Fruit fly (Drosophila melanogaster) whole organism, embryonic: Measurements from ENCODE around the gene Ptp99A.
A peak's percentile ranks its signal among the peaks of the same experiment; 100 is the strongest.

Source experiments
- Asciz ChIP-seq: fragments of 200-800 bp; sonication (Bioruptor generic); optimal IDR thresholded peaks from 2 replicates; lab custom pipeline; 2017; ENCODE audit warnings: missing biosample characterization, mild to moderate bottlenecking, missing genetic modification characterization, missing genetic modification reagents
- CG10431 ChIP-seq: fragments of 200-800 bp; sonication (Bioruptor generic); optimal IDR thresholded peaks from 3 replicates; lab custom pipeline; 2018; ENCODE audit warnings: missing biosample characterization, mild to moderate bottlenecking, missing genetic modification characterization
- CG10959 ChIP-seq: fragments of 200-800 bp; sonication (Bioruptor generic); IDR thresholded peaks from 2 replicates; pipeline ENCODE4 v1.3.6; 2022; ENCODE audit warnings: missing biosample characterization, missing genetic modification characterization
- CG10979 ChIP-seq: fragments of 200-800 bp; sonication (Bioruptor generic); optimal IDR thresholded peaks from 2 replicates; lab custom pipeline; 2018; ENCODE audit warnings: missing biosample characterization, mild to moderate bottlenecking, missing genetic modification characterization, moderate library complexity
- CG11560 ChIP-seq: fragments of 200-800 bp; sonication (Bioruptor generic); IDR thresholded peaks from 3 replicates; pipeline ENCODE4 v1.3.6; 2022; ENCODE audit warnings: missing biosample characterization, missing genetic modification characterization
- CG14860 ChIP-seq: fragments of 200-800 bp; sonication (Bioruptor generic); IDR thresholded peaks from 3 replicates; pipeline ENCODE4 v1.3.6; 2022; ENCODE audit warnings: missing biosample characterization, missing genetic modification characterization; ENCODE audit not compliant: partially characterized antibody
- CG5180 ChIP-seq: fragments of 200-800 bp; sonication (Bioruptor generic); optimal IDR thresholded peaks from 3 replicates; lab custom pipeline; 2017; ENCODE audit warnings: missing biosample characterization, missing genetic modification characterization, mild to moderate bottlenecking, moderate library complexity, missing genetic modification reagents
- CG6175 ChIP-seq: fragments of 200-800 bp; sonication (Bioruptor generic); IDR thresholded peaks from 3 replicates; pipeline ENCODE4 v1.3.6; 2022; ENCODE audit warnings: missing biosample characterization, missing genetic modification characterization
- CG8281 ChIP-seq: fragments of 200-800 bp; sonication (Bioruptor generic); optimal IDR thresholded peaks from 2 replicates; lab custom pipeline; 2018; ENCODE audit warnings: missing biosample characterization, mild to moderate bottlenecking, missing genetic modification characterization, moderate library complexity
- CG9437 ChIP-seq: fragments of 200-800 bp; sonication (Bioruptor generic); optimal IDR thresholded peaks from 2 replicates; lab custom pipeline; 2018; ENCODE audit warnings: missing biosample characterization, mild to moderate bottlenecking, missing genetic modification characterization
- D ChIP-seq, 2 experiments: fragments of 200-800 bp in 1 of 2; fragments of >200 bp in 1 of 2; sonication (Bioruptor generic) in 1 of 2; optimal IDR thresholded peaks; 2 replicates in 1 of 2; 3 replicates in 1 of 2; lab custom pipeline; 2017; ENCODE audit warnings: mild to moderate bottlenecking in 1 of 2, missing biosample characterization in 1 of 2, missing genetic modification characterization in 1 of 2, missing genetic modification reagents in 1 of 2
- Dad ChIP-seq: fragments of 200-800 bp; sonication (Bioruptor generic); optimal IDR thresholded peaks from 3 replicates; lab custom pipeline; 2016; ENCODE audit warnings: missing biosample characterization, missing genetic modification characterization
- Dip3 ChIP-seq: fragments of 200-800 bp; sonication (Bioruptor generic); optimal IDR thresholded peaks from 3 replicates; lab custom pipeline; 2016; ENCODE audit warnings: missing biosample characterization, missing genetic modification characterization
- HmgZ ChIP-seq: fragments of 200-800 bp; sonication (Bioruptor generic); optimal IDR thresholded peaks from 2 replicates; lab custom pipeline; 2018; ENCODE audit warnings: missing biosample characterization, mild to moderate bottlenecking, missing genetic modification characterization
- Max ChIP-seq: fragments of 200-800 bp; sonication (Bioruptor generic); optimal IDR thresholded peaks from 2 replicates; lab custom pipeline; 2016; ENCODE audit warnings: missing biosample characterization, mild to moderate bottlenecking, missing genetic modification characterization
- NFAT ChIP-seq: fragments of 200-800 bp; sonication (Bioruptor generic); IDR thresholded peaks from 2 replicates; pipeline ENCODE4 v1.3.6; 2022; ENCODE audit warnings: missing biosample characterization, missing genetic modification characterization
- Nf-YA ChIP-seq: fragments of 200-800 bp; sonication (Bioruptor generic); IDR thresholded peaks from 2 replicates; pipeline ENCODE4 v1.3.6; 2022; ENCODE audit warnings: missing biosample characterization, missing genetic modification characterization
- Nf-YC ChIP-seq: fragments of 200-800 bp; optimal IDR thresholded peaks from 3 replicates; lab custom pipeline; 2019; ENCODE audit warnings: missing biosample characterization, mild to moderate bottlenecking, missing genetic modification characterization, moderate library complexity
- Opbp ChIP-seq: fragments of 200-800 bp; sonication (Bioruptor generic); IDR thresholded peaks from 3 replicates; pipeline ENCODE4 v1.3.6; 2022; ENCODE audit warnings: missing biosample characterization, missing genetic modification characterization; ENCODE audit not compliant: partially characterized antibody
- Trl ChIP-seq, 3 experiments: fragments of >200 bp in 2 of 3; fragments of 200-800 bp in 1 of 3; sonication (Bioruptor generic) in 1 of 3; optimal IDR thresholded peaks; 2 replicates in 1 of 3; 3 replicates in 2 of 3; lab custom pipeline; 2016 to 2017; ENCODE audit warnings: missing biosample characterization in 1 of 3, missing genetic modification characterization in 1 of 3
- Vsx1 ChIP-seq: fragments of 200-800 bp; sonication (Bioruptor generic); optimal IDR thresholded peaks from 2 replicates; lab custom pipeline; 2017; ENCODE audit warnings: missing biosample characterization, mild to moderate bottlenecking, missing genetic modification characterization, missing genetic modification reagents
- Xbp1 ChIP-seq: fragments of 200-800 bp; sonication (Bioruptor generic); optimal IDR thresholded peaks from 3 replicates; lab custom pipeline; 2016; ENCODE audit warnings: missing biosample characterization, mild to moderate bottlenecking, missing genetic modification characterization
- YL-1 ChIP-seq: fragments of 200-800 bp; sonication (Bioruptor generic); optimal IDR thresholded peaks from 3 replicates; lab custom pipeline; 2017; ENCODE audit warnings: missing biosample characterization, mild to moderate bottlenecking, missing genetic modification characterization
- ato ChIP-seq: fragments of 200-800 bp; sonication (Bioruptor generic); IDR thresholded peaks from 2 replicates; pipeline ENCODE4 v1.3.6; 2022; ENCODE audit warnings: missing biosample characterization, missing genetic modification characterization; ENCODE audit not compliant: partially characterized antibody
- chinmo ChIP-seq: fragments of 200-800 bp; sonication (Bioruptor generic); IDR thresholded peaks from 4 replicates; pipeline ENCODE4 v1.3.6; 2022; ENCODE audit warnings: missing biosample characterization, missing genetic modification characterization; ENCODE audit not compliant: partially characterized antibody
- crp ChIP-seq, 2 experiments: fragments of 200-800 bp; sonication (Bioruptor generic); optimal IDR thresholded peaks; 2 replicates in 1 of 2; 3 replicates in 1 of 2; lab custom pipeline; 2017; ENCODE audit warnings: missing biosample characterization in 2 of 2, missing genetic modification characterization in 2 of 2, mild to moderate bottlenecking in 1 of 2, moderate library complexity in 1 of 2
- dati ChIP-seq: fragments of 200-800 bp; sonication (Bioruptor generic); IDR thresholded peaks from 2 replicates; pipeline ENCODE4 v1.3.6; 2022; ENCODE audit warnings: missing biosample characterization, missing genetic modification characterization
- grn ChIP-seq: fragments of 200-800 bp; sonication (Bioruptor generic); optimal IDR thresholded peaks from 3 replicates; lab custom pipeline; 2017; ENCODE audit warnings: missing biosample characterization, missing genetic modification characterization
- lab ChIP-seq: fragments of 200-800 bp; sonication (Bioruptor generic); optimal IDR thresholded peaks from 3 replicates; lab custom pipeline; 2017; ENCODE audit warnings: missing biosample characterization, missing genetic modification characterization, mild to moderate bottlenecking, moderate library complexity, missing genetic modification reagents
- lola ChIP-seq, 3 experiments: fragments of >200 bp in 2 of 3; fragments of 200-800 bp in 1 of 3; sonication (Bioruptor generic) in 1 of 3; optimal IDR thresholded peaks; 2 replicates each; lab custom pipeline; 2017 to 2019; ENCODE audit warnings: missing biosample characterization in 3 of 3, missing genetic modification characterization in 3 of 3, mild to moderate bottlenecking in 1 of 3, moderate library complexity in 1 of 3
- odd ChIP-seq: fragments of 200-800 bp; sonication (Bioruptor generic); optimal IDR thresholded peaks from 2 replicates; lab custom pipeline; 2017; ENCODE audit warnings: missing biosample characterization, mild to moderate bottlenecking, missing genetic modification characterization
- sd ChIP-seq: fragments of 200-800 bp; sonication (Bioruptor generic); optimal IDR thresholded peaks from 3 replicates; lab custom pipeline; 2018; ENCODE audit warnings: missing biosample characterization, mild to moderate bottlenecking, missing genetic modification characterization, moderate library complexity
- stc ChIP-seq: fragments of 200-800 bp; sonication (Bioruptor generic); IDR thresholded peaks from 2 replicates; pipeline ENCODE4 v1.3.6; 2022; ENCODE audit warnings: missing biosample characterization, missing genetic modification characterization
- tll ChIP-seq, 2 experiments: fragments of 200-800 bp in 1 of 2; fragments of >200 bp in 1 of 2; sonication (Bioruptor generic) in 1 of 2; optimal IDR thresholded peaks; 2 replicates each; lab custom pipeline; 2017 to 2019; ENCODE audit warnings: missing biosample characterization in 2 of 2, missing genetic modification characterization in 2 of 2, mild to moderate bottlenecking in 1 of 2, moderate library complexity in 1 of 2
- twi ChIP-seq: fragments of 200-800 bp; optimal IDR thresholded peaks from 2 replicates; lab custom pipeline; 2019; ENCODE audit warnings: missing biosample characterization, mild to moderate bottlenecking, missing genetic modification characterization, moderate library complexity
- zen ChIP-seq: fragments of 200-800 bp; sonication (Bioruptor generic); optimal IDR thresholded peaks from 3 replicates; lab custom pipeline; 2018; ENCODE audit warnings: missing biosample characterization, mild to moderate bottlenecking, missing genetic modification characterization, moderate library complexity

Gene Ptp99A

DNA sequence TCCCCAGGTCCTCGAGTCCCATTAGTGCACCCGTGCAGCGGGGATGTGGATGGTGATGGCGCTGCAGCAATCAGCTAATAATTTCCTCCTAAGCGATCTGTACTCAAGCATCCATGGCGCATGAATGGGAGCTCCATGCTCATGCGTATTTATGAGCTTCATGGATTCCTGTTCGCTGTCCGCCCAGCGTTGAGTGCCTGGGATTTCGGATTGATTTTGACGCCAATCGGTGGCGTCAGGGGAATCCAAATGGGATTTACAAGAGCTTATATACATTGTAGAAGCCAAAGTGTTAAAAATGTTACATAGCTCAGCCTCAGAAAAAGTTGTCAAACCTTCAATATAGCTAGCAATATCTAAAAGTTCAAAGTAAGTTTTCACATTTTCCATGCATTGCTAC is 138.0 kb downstream of the Ptp99A start, which contains the start of gene ND-20L:
ND-20L (plus strand) TSS at position 301 of the 400 bp plus-strand sequence.
- TF ChIP-seq CG10431 (GFP tag; lab: Kevin White, UChicago) (no peak), CG6175 (GFP tag; lab: Robert Waterston, UW) (no peak), NFAT (GFP tag; lab: Robert Waterston, UW) (0 out of 2 replicates have a peak, but pooled peaks have one; percentile 8), Xbp1 (no peak), lab (GFP tag; lab: Kevin White, UChicago) (no peak)

DNA sequence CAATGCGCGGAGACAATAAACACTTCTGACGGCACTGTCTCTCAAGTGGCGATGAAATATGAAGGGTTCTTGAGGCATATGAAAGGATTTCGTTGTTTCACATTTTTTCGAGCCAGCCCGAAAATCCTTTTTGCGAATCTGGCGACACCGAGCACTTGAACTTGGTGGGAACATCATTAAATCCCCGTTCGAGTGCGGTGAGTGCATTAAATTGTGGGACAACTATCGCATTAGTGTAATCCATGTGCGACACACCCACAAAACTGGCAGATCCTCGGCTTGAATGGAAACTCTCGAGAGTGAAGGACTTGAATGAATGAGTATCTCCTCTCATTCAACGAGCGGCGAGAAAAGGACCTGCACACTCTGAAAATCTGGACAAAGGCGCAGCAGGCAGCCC is 139.3 kb downstream of the Ptp99A start:
- TF ChIP-seq Max (no peak), lola (GFP tag; optimal IDR thresholded peaks at IDR 0.05; lab: Kevin White, UChicago) (no peak), YL-1 (GFP tag; lab: Kevin White, UChicago) (no peak), Nf-YC (no peak), Dad (GFP tag; lab: Kevin White, UChicago) (no peak), HmgZ (no peak), ato (GFP tag; lab: Robert Waterston, UW) (no peak), CG11560 (tag; lab: Robert Waterston, UW) (no peak), CG5180 (GFP tag; lab: Kevin White, UChicago) (no peak), Dip3 (GFP tag; lab: Kevin White, UChicago) (no peak), tll (GFP tag; optimal IDR thresholded peaks at IDR 0.05; lab: Kevin White, UChicago) (peak in 1 of 2 experiments; percentile 81), zen (tag; lab: Kevin White, UChicago) (peak; percentile 38), CG10979 (tag; lab: Kevin White, UChicago) (no peak), Opbp (GFP tag; lab: Robert Waterston, UW) (no peak), odd (GFP tag; lab: Kevin White, UChicago) (no peak), dati (GFP tag; lab: Robert Waterston, UW) (no peak), stc (GFP tag; lab: Robert Waterston, UW) (no peak), twi (peak; percentile 9), D (optimal IDR thresholded peaks at IDR 0.05; lab: Kevin White, UChicago) (peak; percentile 82), D (GFP tag; optimal IDR thresholded peaks at IDR 0.05; lab: Kevin White, UChicago) (no peak), CG10959 (GFP tag; lab: Robert Waterston, UW) (no peak), CG9437 (GFP tag; lab: Kevin White, UChicago) (no peak), grn (no peak)

DNA sequence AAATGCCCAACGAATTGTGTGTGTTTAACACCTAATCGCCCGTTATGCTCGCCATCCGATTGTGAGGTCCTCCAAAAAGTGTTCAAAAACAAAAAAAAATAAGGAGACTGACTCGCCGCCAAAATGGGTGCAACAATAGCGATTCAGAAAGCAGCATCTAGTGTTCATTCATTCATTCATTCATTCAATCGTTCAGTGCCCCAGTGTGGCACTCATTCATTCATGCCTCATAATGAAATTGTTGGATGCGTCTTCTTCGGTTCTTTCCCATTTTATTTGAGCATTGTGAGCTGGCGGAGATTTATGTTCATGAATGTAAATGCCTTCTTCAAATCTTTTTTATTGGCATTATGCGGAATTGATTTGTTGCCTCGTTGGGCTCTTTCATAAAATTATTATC is 140.5 kb downstream of the Ptp99A start:
- TF ChIP-seq Trl (optimal IDR thresholded peaks at IDR 0.05; lab: Kevin White, UChicago) (no peak), Trl (GFP tag; optimal IDR thresholded peaks at IDR 0.05; lab: Kevin White, UChicago) (no peak), Asciz (GFP tag; lab: Kevin White, UChicago) (no peak), Vsx1 (GFP tag; lab: Kevin White, UChicago) (no peak), sd (tag; lab: Kevin White, UChicago) (peak; percentile 24), chinmo (0 out of 4 replicates have a peak, but pooled peaks have one; percentile 8), CG8281 (peak; percentile 98), crp (GFP tag; optimal IDR thresholded peaks at IDR 0.05; lab: Kevin White, UChicago) (no peak), CG14860 (GFP tag; lab: Robert Waterston, UW) (no peak), Nf-YA (GFP tag; lab: Robert Waterston, UW) (no peak)
